Fruit fly (Drosophila melanogaster): ENCODE measurements around the gene Cpr67Fa2.

dm6 chr3L:10851107-10851762 lies 40.3 kb upstream of the Cpr67Fa2 start:
- TF ChIP-seq psq (optimal IDR thresholded peaks at IDR 0.05): no peak
- TF ChIP-seq Dll (optimal IDR thresholded peaks at IDR 0.05): no peak
- TF ChIP-seq EcR (GFP tag; optimal IDR thresholded peaks at IDR 0.05): peak in 1 of 2 experiments; percentile 63
- no peak for TF ChIP-seq usp (GFP tag; optimal IDR thresholded peaks at IDR 0.05)
- no peak for TF ChIP-seq CG8478 (optimal IDR thresholded peaks at IDR 0.05)
- TF ChIP-seq pan (optimal IDR thresholded peaks at IDR 0.05): no peak
